Fruit fly (Drosophila melanogaster): Measurements from ENCODE around the gene PolD1.

PolD1 gene

DNA sequence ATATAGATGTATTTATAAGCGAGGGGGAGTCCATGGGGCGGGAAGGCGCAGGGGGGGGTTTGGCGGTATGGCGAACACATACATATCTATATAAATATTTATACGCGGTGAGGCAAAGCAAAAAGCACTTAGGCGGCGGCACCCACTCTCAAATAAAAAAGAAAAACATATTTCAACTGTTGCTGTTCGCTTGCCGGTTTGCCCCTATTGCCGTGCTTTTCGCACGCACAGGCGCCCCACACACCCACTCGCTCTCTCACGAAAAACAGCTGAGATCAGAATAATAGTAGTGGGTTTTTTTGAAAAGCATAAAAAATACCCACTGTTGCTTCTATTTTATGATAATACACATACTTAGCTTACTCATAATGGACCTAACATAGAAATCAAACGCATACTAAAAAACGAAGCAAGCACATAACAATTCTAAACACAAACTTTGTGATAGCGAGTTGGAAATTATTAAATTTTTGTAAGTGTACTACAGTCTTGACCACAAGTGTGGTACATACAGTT is 13.6 kb upstream of the PolD1 start (continued):
- TF ChIP-seq Blimp-1 (GFP tag; optimal IDR thresholded peaks at IDR 0.05): peak; percentile 52
- no peak for TF ChIP-seq pita (GFP tag; optimal IDR thresholded peaks at IDR 0.05)
- no peak for TF ChIP-seq bbx (GFP tag; IDR thresholded peaks at IDR 0.05; ENCODE audit: partially characterized antibody)
- peak; percentile 96 for TF ChIP-seq CG10543 (GFP tag; optimal IDR thresholded peaks at IDR 0.05)
- TF ChIP-seq CG33213 (GFP tag; optimal IDR thresholded peaks at IDR 0.05): peak; percentile 57
- TF ChIP-seq CG2712 (tag; optimal IDR thresholded peaks at IDR 0.05): peak; percentile 68
- no peak for TF ChIP-seq CG30020 (tag; optimal IDR thresholded peaks at IDR 0.05)
- no peak for TF ChIP-seq CG6272 (GFP tag; IDR thresholded peaks at IDR 0.05)
- peak; percentile 23 for TF ChIP-seq ab (GFP tag; optimal IDR thresholded peaks at IDR 0.05)
- TF ChIP-seq CG11504 (tag; optimal IDR thresholded peaks at IDR 0.05): peak; percentile 79
- TF ChIP-seq CG15073 (GFP tag; optimal IDR thresholded peaks at IDR 0.05): no peak
- peak; percentile 91 for TF ChIP-seq CG11696 (GFP tag; IDR thresholded peaks at IDR 0.05)
- TF ChIP-seq CG34422 (GFP tag; IDR thresholded peaks at IDR 0.05): peak; percentile 66; the same call in 1 of the 3 replicates
- TF ChIP-seq p53 (GFP tag; optimal IDR thresholded peaks at IDR 0.05): no peak
- TF ChIP-seq Stat92E (GFP tag; optimal IDR thresholded peaks at IDR 0.05): no peak
- no peak for TF ChIP-seq run (tag; optimal IDR thresholded peaks at IDR 0.05)
- peak; percentile 3 for TF ChIP-seq CG3838 (GFP tag; optimal IDR thresholded peaks at IDR 0.05)
- no peak; the same call in 1 of the 2 replicates for TF ChIP-seq vvl (GFP tag; IDR thresholded peaks at IDR 0.05)
- TF ChIP-seq bsh (GFP tag; optimal IDR thresholded peaks at IDR 0.05): peak in 1 of 2 experiments; percentile 35
- TF ChIP-seq CG13424 (tag; optimal IDR thresholded peaks at IDR 0.05): peak; percentile 82
- no peak for TF ChIP-seq NC2α (GFP tag; optimal IDR thresholded peaks at IDR 0.05)
- TF ChIP-seq Hmx (GFP tag; optimal IDR thresholded peaks at IDR 0.05): peak; percentile 67
- peak; percentile 90 for TF ChIP-seq CG15269 (tag; optimal IDR thresholded peaks at IDR 0.05)
- peak; percentile 79 for TF ChIP-seq ind (GFP tag; optimal IDR thresholded peaks at IDR 0.05)
- TF ChIP-seq Hmr (GFP tag; optimal IDR thresholded peaks at IDR 0.05): peak; percentile 91
- no peak for TF ChIP-seq CG11560 (tag; IDR thresholded peaks at IDR 0.05)
- peak; percentile 89 for TF ChIP-seq CG12769 (tag; optimal IDR thresholded peaks at IDR 0.05)
- peak; percentile 13 for TF ChIP-seq CG15696 (tag; optimal IDR thresholded peaks at IDR 0.05)
- TF ChIP-seq CG10431 (GFP tag; optimal IDR thresholded peaks at IDR 0.05): no peak
- TF ChIP-seq dmrt99B (tag; optimal IDR thresholded peaks at IDR 0.05): peak; percentile 79
- TF ChIP-seq gsb-n (tag; optimal IDR thresholded peaks at IDR 0.05): no peak
- TF ChIP-seq CG8924 (tag; optimal IDR thresholded peaks at IDR 0.05): peak; percentile 84
- peak; percentile 72 for TF ChIP-seq ERR (GFP tag; optimal IDR thresholded peaks at IDR 0.05)
- peak; percentile 62 for TF ChIP-seq seq (GFP tag; IDR thresholded peaks at IDR 0.05)
- peak; percentile 75 for TF ChIP-seq CG1233 (GFP tag; optimal IDR thresholded peaks at IDR 0.05)
- peak; percentile 65; the same call in 1 of the 2 replicates for TF ChIP-seq al (GFP tag; IDR thresholded peaks at IDR 0.05)
- no peak for TF ChIP-seq kah (GFP tag; optimal IDR thresholded peaks at IDR 0.05)
- peak; percentile 86 for TF ChIP-seq sug (tag; optimal IDR thresholded peaks at IDR 0.05)
- TF ChIP-seq ara (GFP tag; IDR thresholded peaks at IDR 0.05): no peak
- TF ChIP-seq CG32532 (GFP tag; IDR thresholded peaks at IDR 0.05): peak; percentile 80; the same call in 1 of the 2 replicates
- 0 out of 2 replicates have a peak, but pooled peaks have one; percentile 9 for TF ChIP-seq toy (GFP tag; IDR thresholded peaks at IDR 0.05)
- TF ChIP-seq CG3995 (GFP tag; optimal IDR thresholded peaks at IDR 0.05): peak; percentile 50
- TF ChIP-seq CG4424 (GFP tag; optimal IDR thresholded peaks at IDR 0.05): peak; percentile 45
- TF ChIP-seq CG10274 (GFP tag; optimal IDR thresholded peaks at IDR 0.05): peak; percentile 33
- TF ChIP-seq ash1 (GFP tag; optimal IDR thresholded peaks at IDR 0.05): peak; percentile 13
- no peak for TF ChIP-seq inv (GFP tag; IDR thresholded peaks at IDR 0.05; ENCODE audit: partially characterized antibody)
- TF ChIP-seq org-1 (GFP tag; optimal IDR thresholded peaks at IDR 0.05): peak; percentile 78
- peak; percentile 47; the same call in 1 of the 3 replicates for TF ChIP-seq CG34224 (GFP tag; IDR thresholded peaks at IDR 0.05; ENCODE audit: partially characterized antibody)
- TF ChIP-seq Oli (tag; optimal IDR thresholded peaks at IDR 0.05): peak; percentile 81
